Fruit fly (Drosophila melanogaster): ENCODE data around the gene eIF4E7.

DNA sequence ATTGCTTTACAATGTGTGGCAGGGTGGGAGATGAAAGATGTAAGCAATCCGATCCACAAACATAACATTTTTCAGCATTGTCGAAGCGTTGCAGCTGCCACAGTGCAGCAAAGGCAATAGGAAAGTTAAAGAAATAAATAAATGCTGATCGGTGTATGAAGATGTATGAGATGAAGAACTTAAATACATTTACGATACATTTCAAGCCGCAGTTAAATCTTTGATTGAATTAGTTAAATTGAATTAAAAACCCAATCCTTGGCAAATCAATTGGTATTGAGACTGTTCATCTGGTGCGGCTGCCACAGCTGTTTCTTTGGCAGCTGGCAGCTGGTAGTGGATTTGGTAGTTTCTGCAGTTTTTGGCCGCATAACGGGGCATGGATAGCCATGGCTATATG is 35.7 kb upstream of the eIF4E7 start:
- no peak for TF ChIP-seq Hr39 (GFP tag; optimal IDR thresholded peaks at IDR 0.05)
- TF ChIP-seq OdsH (GFP tag; optimal IDR thresholded peaks at IDR 0.05), result no peak
- no peak for TF ChIP-seq CG11902 (GFP tag; optimal IDR thresholded peaks at IDR 0.05)
- 0 out of 2 replicates have a peak, but pooled peaks have one; percentile 25 for TF ChIP-seq CG11294 (GFP tag; IDR thresholded peaks at IDR 0.05)
- TF ChIP-seq Sox102F (GFP tag; optimal IDR thresholded peaks at IDR 0.05), result no peak
- TF ChIP-seq CG3032 (tag; optimal IDR thresholded peaks at IDR 0.05), result no peak
- no peak for TF ChIP-seq CG6163 (GFP tag; IDR thresholded peaks at IDR 0.05)
- peak; percentile 85 for TF ChIP-seq CG15336 (GFP tag; IDR thresholded peaks at IDR 0.05)
- TF ChIP-seq Eip93F (GFP tag; optimal IDR thresholded peaks at IDR 0.05), result no peak
